Fruit fly (Drosophila melanogaster) whole organism, pupa: ENCODE measurements around the gene SMC3.

ENCODE experiments used
- CG10348 ChIP-seq: fragments of 200-800 bp; sonication (Bioruptor generic); IDR thresholded peaks from 2 replicates; pipeline ENCODE4 v1.3.6; 2022; ENCODE audit warnings: missing biosample characterization, missing genetic modification characterization
- CG12605 ChIP-seq: fragments of 200-800 bp; sonication (Bioruptor generic); IDR thresholded peaks from 2 replicates; pipeline ENCODE4 v1.3.6; 2022; ENCODE audit warnings: missing biosample characterization, missing genetic modification characterization
- CG13204 ChIP-seq: fragments of 200-800 bp; sonication (Bioruptor generic); optimal IDR thresholded peaks from 2 replicates; lab custom pipeline; 2018; ENCODE audit warnings: missing biosample characterization, mild to moderate bottlenecking, missing genetic modification characterization, moderate library complexity
- CG14655 ChIP-seq: fragments of 200-800 bp; sonication (Bioruptor generic); optimal IDR thresholded peaks from 3 replicates; lab custom pipeline; 2017; ENCODE audit warnings: mild to moderate bottlenecking, missing biosample characterization, missing genetic modification reagents, missing genetic modification characterization
- CG15710 ChIP-seq: fragments of 200-800 bp; sonication (Bioruptor generic); optimal IDR thresholded peaks from 2 replicates; lab custom pipeline; 2018; ENCODE audit warnings: missing biosample characterization, mild to moderate bottlenecking, missing genetic modification characterization, moderate library complexity
- CG17806 ChIP-seq: fragments of 200-800 bp; sonication (Bioruptor generic); optimal IDR thresholded peaks from 2 replicates; lab custom pipeline; 2018; ENCODE audit warnings: missing biosample characterization, mild to moderate bottlenecking, missing genetic modification characterization, moderate library complexity
- CG32121 ChIP-seq: fragments of 200-800 bp; sonication (Bioruptor generic); IDR thresholded peaks from 2 replicates; pipeline ENCODE4 v1.3.6; 2022; ENCODE audit warnings: missing biosample characterization, missing genetic modification characterization
- CG34367 ChIP-seq: fragments of 200-800 bp; sonication (Bioruptor generic); optimal IDR thresholded peaks from 2 replicates; lab custom pipeline; 2018; ENCODE audit warnings: missing biosample characterization, mild to moderate bottlenecking, missing genetic modification characterization
- CG4496 ChIP-seq: fragments of 200-800 bp; sonication (Bioruptor generic); IDR thresholded peaks from 3 replicates; pipeline ENCODE4 v1.3.6; 2022; ENCODE audit warnings: missing biosample characterization, missing genetic modification characterization
- CG8159 ChIP-seq: fragments of 200-800 bp; sonication (Bioruptor generic); optimal IDR thresholded peaks from 3 replicates; lab custom pipeline; 2018; ENCODE audit warnings: missing biosample characterization, mild to moderate bottlenecking, missing genetic modification characterization, moderate library complexity
- CG8301 ChIP-seq: fragments of 200-800 bp; sonication (Bioruptor generic); optimal IDR thresholded peaks from 2 replicates; lab custom pipeline; 2018; ENCODE audit warnings: missing biosample characterization, mild to moderate bottlenecking, missing genetic modification characterization
- CG9948 ChIP-seq: fragments of 200-800 bp; sonication (Bioruptor generic); optimal IDR thresholded peaks from 2 replicates; lab custom pipeline; 2018; ENCODE audit warnings: missing biosample characterization, mild to moderate bottlenecking, missing genetic modification characterization, moderate library complexity
- D1 ChIP-seq: fragments of 200-800 bp; sonication (Bioruptor generic); optimal IDR thresholded peaks from 2 replicates; lab custom pipeline; 2018; ENCODE audit warnings: missing biosample characterization, mild to moderate bottlenecking, missing genetic modification characterization, moderate library complexity
- EcR ChIP-seq: fragments of 200-800 bp; sonication (Bioruptor generic); optimal IDR thresholded peaks from 3 replicates; lab custom pipeline; 2019; ENCODE audit warnings: missing biosample characterization, missing genetic modification characterization, mild to moderate bottlenecking, moderate library complexity, missing genetic modification reagents
- Ets98B ChIP-seq: fragments of 200-800 bp; sonication (Bioruptor generic); IDR thresholded peaks from 2 replicates; pipeline ENCODE4 v1.3.6; 2022; ENCODE audit warnings: missing biosample characterization, missing genetic modification characterization
- Pif1A ChIP-seq: fragments of 200-800 bp; sonication (Bioruptor generic); optimal IDR thresholded peaks from 3 replicates; lab custom pipeline; 2016; ENCODE audit warnings: missing biosample characterization, missing genetic modification characterization
- Pif1B ChIP-seq: fragments of 200-800 bp; sonication (Bioruptor generic); optimal IDR thresholded peaks from 3 replicates; lab custom pipeline; 2016; ENCODE audit warnings: missing biosample characterization, missing genetic modification characterization
- Snoo ChIP-seq: fragments of 200-800 bp; sonication (Bioruptor generic); optimal IDR thresholded peaks from 3 replicates; lab custom pipeline; 2017; ENCODE audit warnings: missing biosample characterization, mild to moderate bottlenecking, missing genetic modification characterization, inconsistent platforms
- fd96Ca ChIP-seq: fragments of 200-800 bp; sonication (Bioruptor generic); IDR thresholded peaks from 3 replicates; pipeline ENCODE4 v1.3.6; 2022; ENCODE audit warnings: missing biosample characterization, missing genetic modification characterization
- gl ChIP-seq: fragments of 200-800 bp; sonication (Bioruptor generic); optimal IDR thresholded peaks from 2 replicates; lab custom pipeline; 2018; ENCODE audit warnings: missing biosample characterization, mild to moderate bottlenecking, missing genetic modification characterization
- rn ChIP-seq: fragments of 200-800 bp; sonication (Bioruptor generic); IDR thresholded peaks from 2 replicates; pipeline ENCODE4 v1.3.6; 2022; ENCODE audit warnings: missing biosample characterization, missing genetic modification characterization

The SMC3 gene

DNA sequence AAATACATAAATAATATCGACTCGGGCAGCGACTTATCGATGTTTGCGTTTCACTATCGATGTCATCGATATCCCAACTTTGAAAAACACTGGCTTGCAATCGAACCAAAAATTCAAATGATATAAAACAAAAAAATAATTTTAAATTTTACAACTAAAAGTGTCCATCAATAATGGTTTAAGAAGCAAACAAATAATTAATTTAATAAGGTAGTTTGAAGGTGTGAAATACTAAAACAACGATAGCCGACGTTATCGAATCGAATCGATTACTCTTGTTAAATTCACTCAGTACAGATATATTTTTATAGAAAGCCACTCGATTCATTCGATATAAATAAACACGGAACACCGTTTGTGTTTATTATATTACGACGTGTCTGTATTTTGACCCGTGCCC, at the start of gene SMC3, which contains the start of gene Ubc7:
SMC3 (minus strand) TSS at position 22 of the 400 bp plus-strand sequence.
Ubc7 (plus strand) TSS at position 260 of the 400 bp plus-strand sequence.
- TF ChIP-seq CG12605 (GFP tag; lab: Robert Waterston, UW) (no peak), gl (tag; lab: Kevin White, UChicago) (no peak), CG13204 (GFP tag; lab: Kevin White, UChicago) (no peak), CG32121 (GFP tag; lab: Robert Waterston, UW) (no peak), Pif1A (GFP tag; lab: Kevin White, UChicago) (no peak), CG14655 (no peak), EcR (GFP tag; lab: Kevin White, UChicago) (no peak), CG34367 (tag; lab: Kevin White, UChicago) (no peak), CG8301 (tag; lab: Kevin White, UChicago) (no peak)

DNA sequence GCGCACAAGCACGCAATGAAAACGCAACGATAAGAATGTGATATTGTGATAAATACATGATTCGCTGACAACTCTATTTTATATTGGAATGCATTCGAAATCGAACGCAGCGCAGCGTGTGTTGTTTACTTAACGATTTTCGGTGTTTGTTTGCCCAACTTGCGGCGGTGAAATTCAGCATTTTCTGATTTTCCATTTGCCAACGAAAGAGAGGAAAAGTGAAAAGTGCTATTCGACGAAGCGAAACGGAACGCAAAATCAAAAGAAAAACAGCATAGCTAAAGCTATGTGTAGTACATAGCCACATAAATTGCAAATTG, 47.8 kb upstream of the SMC3 start:
- no peak for TF ChIP-seq CG14655
- no peak for TF ChIP-seq CG17806 (tag; lab: Kevin White, UChicago)
- TF ChIP-seq D1: no peak
- TF ChIP-seq Snoo: no peak
- no peak for TF ChIP-seq Ets98B (GFP tag; lab: Robert Waterston, UW)
- no peak for TF ChIP-seq CG8159 (tag; lab: Kevin White, UChicago)

DNA sequence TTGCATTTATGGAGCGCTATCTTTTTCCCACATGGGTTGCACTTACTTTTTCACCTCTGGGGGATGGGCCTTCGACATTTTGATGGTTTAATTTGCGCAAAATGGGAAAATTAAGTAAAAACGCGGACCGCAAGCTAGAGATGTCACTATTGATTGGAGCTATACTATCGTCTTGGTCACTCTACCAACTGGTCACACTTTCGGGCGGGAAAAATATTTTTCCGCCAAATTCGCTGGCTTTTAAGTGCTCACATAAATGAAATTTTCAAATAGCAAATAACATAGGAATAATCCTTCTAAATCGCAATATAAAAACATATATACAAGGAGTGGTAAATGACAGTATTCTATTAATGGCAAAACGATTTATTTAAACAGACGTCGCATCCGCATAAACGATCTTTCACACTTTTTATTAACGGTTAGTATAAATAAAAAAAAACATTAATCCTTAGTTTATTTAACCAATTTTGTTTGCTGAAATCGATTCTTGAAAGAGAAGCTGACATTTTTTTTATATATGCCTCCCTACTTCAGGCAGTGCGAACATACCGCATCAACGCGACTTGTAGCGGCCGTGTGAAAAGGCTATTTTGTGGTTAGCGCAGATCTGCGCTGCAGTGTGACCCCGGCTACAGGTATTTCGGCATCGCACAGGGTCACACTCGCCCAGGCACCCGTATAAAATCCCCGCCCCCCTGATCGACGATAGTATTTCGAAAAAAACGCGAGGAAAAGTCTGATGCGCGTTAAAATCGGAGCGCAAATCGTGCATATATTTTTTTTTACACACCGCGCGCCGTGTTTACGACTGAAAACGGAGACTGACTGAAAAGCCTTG, 47.2 kb upstream of the SMC3 start, which contains the start of the genes SNRPG and mthl1:
SNRPG (minus strand) TSS at position 160 of the 841 bp plus-strand sequence.
mthl1 (plus strand) TSS at position 709 of the 841 bp plus-strand sequence.
- TF ChIP-seq EcR (GFP tag; lab: Kevin White, UChicago): peak; percentile 18
- peak; percentile 38 for TF ChIP-seq Pif1B
- TF ChIP-seq rn (GFP tag; lab: Robert Waterston, UW): peak; percentile 88
- peak; percentile 71 for TF ChIP-seq CG9948 (tag; lab: Kevin White, UChicago)
- peak; percentile 79 for TF ChIP-seq CG17806 (tag; lab: Kevin White, UChicago)
- peak; percentile 92 for TF ChIP-seq Ets98B (GFP tag; lab: Robert Waterston, UW)
- peak; percentile 91 for TF ChIP-seq fd96Ca (GFP tag; lab: Robert Waterston, UW)
- peak; percentile 83 for TF ChIP-seq CG14655
- peak; percentile 74 for TF ChIP-seq CG10348 (GFP tag; lab: Robert Waterston, UW)
- peak; percentile 90 for TF ChIP-seq CG32121 (GFP tag; lab: Robert Waterston, UW)
- TF ChIP-seq CG8301 (tag; lab: Kevin White, UChicago): peak; percentile 72
- peak; percentile 98 for TF ChIP-seq CG4496 (GFP tag; lab: Robert Waterston, UW)
- TF ChIP-seq CG34367 (tag; lab: Kevin White, UChicago): peak; percentile 71
- no peak for TF ChIP-seq gl (tag; lab: Kevin White, UChicago)
- TF ChIP-seq Pif1A (GFP tag; lab: Kevin White, UChicago): peak; percentile 72
- TF ChIP-seq Snoo: no peak
- peak; percentile 83 for TF ChIP-seq CG12605 (GFP tag; lab: Robert Waterston, UW)
- TF ChIP-seq D1: no peak
- TF ChIP-seq CG13204 (GFP tag; lab: Kevin White, UChicago): no peak
- TF ChIP-seq CG15710: peak; percentile 79
- TF ChIP-seq CG8159 (tag; lab: Kevin White, UChicago): peak; percentile 71

DNA sequence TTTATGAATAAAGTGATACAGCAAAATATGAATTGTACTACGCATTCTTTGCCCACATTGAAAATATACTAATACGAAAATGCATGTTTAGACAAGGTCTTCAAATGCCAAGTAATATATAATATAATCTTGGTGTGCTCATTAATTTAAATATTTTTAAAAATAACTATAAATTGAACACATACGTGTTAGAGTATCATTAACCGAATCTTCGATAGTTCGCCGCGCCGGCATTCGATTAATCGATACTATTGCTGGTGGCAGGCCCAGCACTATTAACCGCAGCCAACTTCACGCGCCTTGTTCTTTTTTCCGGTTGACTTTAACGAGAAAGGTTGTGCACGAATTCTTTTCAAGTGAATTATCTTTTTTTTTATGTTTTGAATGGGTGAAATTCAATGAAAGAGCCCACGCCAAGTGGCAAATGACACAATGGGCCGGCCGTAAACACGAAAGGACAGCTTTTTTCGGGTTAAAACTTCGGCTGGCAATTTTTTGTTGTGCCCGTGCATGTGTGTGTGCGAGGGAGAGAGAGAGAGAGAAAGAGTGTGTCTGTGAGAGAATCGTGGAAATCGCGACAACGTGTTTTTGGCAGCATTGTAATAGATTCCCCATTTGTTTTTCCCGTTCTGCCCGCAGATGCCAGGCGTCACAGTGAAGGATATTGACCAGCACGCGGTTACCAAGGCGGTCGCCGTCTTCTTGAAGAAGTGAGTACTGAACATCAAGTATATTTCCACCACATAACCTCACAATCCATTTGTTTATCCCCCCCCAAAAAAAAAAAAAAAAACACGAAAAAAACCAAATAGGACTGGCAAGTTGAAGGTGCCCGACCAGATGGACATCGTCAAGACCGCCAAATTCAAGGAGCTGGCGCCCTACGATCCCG, 44.6 kb upstream of the SMC3 start, which contains the start of gene RpS19a:
RpS19a (plus strand) TSS at position 301 of the 892 bp plus-strand sequence.
- peak; percentile 85 for TF ChIP-seq CG4496 (GFP tag; lab: Robert Waterston, UW)
- TF ChIP-seq CG32121 (GFP tag; lab: Robert Waterston, UW): no peak
- TF ChIP-seq CG34367 (tag; lab: Kevin White, UChicago): peak; percentile 70
- peak; percentile 57 for TF ChIP-seq rn (GFP tag; lab: Robert Waterston, UW)
- peak; percentile 46 for TF ChIP-seq CG8159 (tag; lab: Kevin White, UChicago)
- no peak for TF ChIP-seq CG10348 (GFP tag; lab: Robert Waterston, UW)
- TF ChIP-seq CG13204 (GFP tag; lab: Kevin White, UChicago): peak; percentile 59
- peak; percentile 54 for TF ChIP-seq CG14655
- peak; percentile 14 for TF ChIP-seq CG9948 (tag; lab: Kevin White, UChicago)
- no peak for TF ChIP-seq EcR (GFP tag; lab: Kevin White, UChicago)
- TF ChIP-seq CG12605 (GFP tag; lab: Robert Waterston, UW): 0 out of 2 replicates have a peak, but pooled peaks have one; percentile 35
- TF ChIP-seq gl (tag; lab: Kevin White, UChicago): peak; percentile 41
- TF ChIP-seq fd96Ca (GFP tag; lab: Robert Waterston, UW): no peak; the same call in 2 of the 3 replicates
- peak; percentile 15 for TF ChIP-seq CG8301 (tag; lab: Kevin White, UChicago)
- TF ChIP-seq CG15710: peak; percentile 38
- TF ChIP-seq Snoo: peak; percentile 83
- peak; percentile 24 for TF ChIP-seq Ets98B (GFP tag; lab: Robert Waterston, UW)
- TF ChIP-seq Pif1B: peak; percentile 65
- TF ChIP-seq D1: no peak
- TF ChIP-seq Pif1A (GFP tag; lab: Kevin White, UChicago): peak; percentile 64
- no peak for TF ChIP-seq CG17806 (tag; lab: Kevin White, UChicago)
